Fruit fly (Drosophila melanogaster) whole organism, prepupa: ENCODE measurements around the gene RhoGEF3.

Experiments used
- Blimp-1 ChIP-seq: fragments of 200-800 bp; sonication (Bioruptor generic); optimal IDR thresholded peaks from 3 replicates; lab custom pipeline; 2017; ENCODE audit warnings: missing biosample characterization, missing genetic modification characterization, mild to moderate bottlenecking, moderate library complexity, missing genetic modification reagents
- CG10631 ChIP-seq: fragments of 200-800 bp; sonication (Bioruptor generic); optimal IDR thresholded peaks from 2 replicates; lab custom pipeline; 2016; ENCODE audit warnings: missing biosample characterization, missing genetic modification characterization
- CG10669 ChIP-seq: fragments of 200-800 bp; sonication (Bioruptor generic); optimal IDR thresholded peaks from 3 replicates; lab custom pipeline; 2018; ENCODE audit warnings: missing biosample characterization, mild to moderate bottlenecking, missing genetic modification characterization, moderate library complexity
- CG11294 ChIP-seq: fragments of 200-800 bp; sonication (Bioruptor generic); IDR thresholded peaks from 2 replicates; pipeline ENCODE4 v1.3.6; 2022; ENCODE audit warnings: missing biosample characterization, missing genetic modification characterization
- CG11762 ChIP-seq: fragments of 200-800 bp; sonication (Bioruptor generic); optimal IDR thresholded peaks from 3 replicates; lab custom pipeline; 2016; ENCODE audit warnings: missing biosample characterization, missing genetic modification characterization; ENCODE audit not compliant: insufficient read depth
- CG11902 ChIP-seq: fragments of 200-800 bp; sonication (Bioruptor generic); optimal IDR thresholded peaks from 3 replicates; lab custom pipeline; 2016; ENCODE audit warnings: missing biosample characterization, missing genetic modification characterization
- CG15336 ChIP-seq: fragments of 200-800 bp; sonication (Bioruptor generic); IDR thresholded peaks from 2 replicates; pipeline ENCODE4 v1.3.6; 2022; ENCODE audit warnings: missing biosample characterization, missing genetic modification characterization
- CG1621 ChIP-seq: fragments of 200-800 bp; sonication (Bioruptor generic); optimal IDR thresholded peaks from 3 replicates; lab custom pipeline; 2018; ENCODE audit warnings: missing biosample characterization, mild to moderate bottlenecking, missing genetic modification characterization
- CG16779 ChIP-seq: fragments of 200-800 bp; sonication (Bioruptor generic); optimal IDR thresholded peaks from 3 replicates; lab custom pipeline; 2017; ENCODE audit warnings: missing biosample characterization, mild to moderate bottlenecking, missing genetic modification characterization
- CG3032 ChIP-seq: fragments of 200-800 bp; optimal IDR thresholded peaks from 2 replicates; lab custom pipeline; 2019; ENCODE audit warnings: missing biosample characterization, mild to moderate bottlenecking, missing genetic modification characterization, moderate library complexity
- CG31627 ChIP-seq: fragments of 200-800 bp; sonication (Bioruptor generic); optimal IDR thresholded peaks from 3 replicates; lab custom pipeline; 2016; ENCODE audit warnings: missing biosample characterization, missing genetic modification characterization
- CG32006 ChIP-seq: fragments of 200-800 bp; sonication (Bioruptor generic); optimal IDR thresholded peaks from 3 replicates; lab custom pipeline; 2017; ENCODE audit warnings: missing biosample characterization, mild to moderate bottlenecking, missing genetic modification characterization
- CG34406 ChIP-seq: fragments of 200-800 bp; sonication (Bioruptor generic); optimal IDR thresholded peaks from 3 replicates; lab custom pipeline; 2016; ENCODE audit warnings: missing biosample characterization, missing genetic modification characterization
- CG3919 ChIP-seq: fragments of 200-800 bp; sonication (Bioruptor generic); optimal IDR thresholded peaks from 3 replicates; lab custom pipeline; 2016; ENCODE audit warnings: missing biosample characterization, missing genetic modification characterization
- CG4318 ChIP-seq: fragments of 200-800 bp; sonication (Bioruptor generic); optimal IDR thresholded peaks from 3 replicates; lab custom pipeline; 2017; ENCODE audit warnings: missing biosample characterization, mild to moderate bottlenecking, missing genetic modification characterization
- CG6163 ChIP-seq: fragments of 200-800 bp; sonication (Bioruptor generic); IDR thresholded peaks from 3 replicates; pipeline ENCODE4 v1.3.6; 2022; ENCODE audit warnings: missing biosample characterization, missing genetic modification characterization
- CG6276 ChIP-seq: fragments of 200-800 bp; sonication (Bioruptor generic); optimal IDR thresholded peaks from 2 replicates; lab custom pipeline; 2017; ENCODE audit warnings: missing biosample characterization, mild to moderate bottlenecking, missing genetic modification characterization
- CG6792 ChIP-seq: fragments of 200-800 bp; sonication (Bioruptor generic); optimal IDR thresholded peaks from 3 replicates; lab custom pipeline; 2016; ENCODE audit warnings: missing biosample characterization, missing genetic modification characterization
- CG6808 ChIP-seq: fragments of 200-800 bp; sonication (Bioruptor generic); optimal IDR thresholded peaks from 3 replicates; lab custom pipeline; 2017; ENCODE audit warnings: missing biosample characterization, missing genetic modification characterization, mild to moderate bottlenecking, moderate library complexity, missing genetic modification reagents
- CG6854 ChIP-seq: fragments of 200-800 bp; sonication (Bioruptor generic); optimal IDR thresholded peaks from 2 replicates; lab custom pipeline; 2017; ENCODE audit warnings: missing biosample characterization, mild to moderate bottlenecking, missing genetic modification characterization
- CG7368 ChIP-seq: fragments of 200-800 bp; sonication (Bioruptor generic); optimal IDR thresholded peaks from 3 replicates; lab custom pipeline; 2016; ENCODE audit warnings: missing biosample characterization, missing genetic modification characterization
- CG8119 ChIP-seq: fragments of 200-800 bp; sonication (Bioruptor generic); IDR thresholded peaks from 3 replicates; pipeline ENCODE4 v1.3.6; 2022; ENCODE audit warnings: missing biosample characterization, missing genetic modification characterization
- CG8319 ChIP-seq: fragments of 200-800 bp; sonication (Bioruptor generic); optimal IDR thresholded peaks from 3 replicates; lab custom pipeline; 2016; ENCODE audit warnings: missing biosample characterization, missing genetic modification characterization
- CG8632 ChIP-seq: fragments of 200-800 bp; sonication (Bioruptor generic); optimal IDR thresholded peaks from 3 replicates; lab custom pipeline; 2016; ENCODE audit warnings: missing biosample characterization, missing genetic modification characterization
- Eip78C ChIP-seq: fragments of 200-800 bp; sonication (Bioruptor generic); peaks from one replicate; lab custom pipeline; 2016; ENCODE audit warnings: missing biosample characterization, missing genetic modification characterization
- Eip93F ChIP-seq: fragments of 200-800 bp; sonication (Bioruptor generic); optimal IDR thresholded peaks from 2 replicates; lab custom pipeline; 2016; ENCODE audit warnings: missing biosample characterization, mild to moderate bottlenecking, missing genetic modification characterization
- Ets96B ChIP-seq: fragments of 200-800 bp; optimal IDR thresholded peaks from 2 replicates; lab custom pipeline; 2019; ENCODE audit warnings: missing biosample characterization, mild to moderate bottlenecking, missing genetic modification characterization, moderate library complexity
- Gug ChIP-seq: fragments of 200-800 bp; sonication (Bioruptor generic); IDR thresholded peaks from 2 replicates; pipeline ENCODE4 v1.3.6; 2022; ENCODE audit warnings: missing biosample characterization, missing genetic modification characterization
- Hr38 ChIP-seq: sonication (Bioruptor generic); optimal IDR thresholded peaks from 2 replicates; lab custom pipeline; 2016; ENCODE audit warnings: missing biosample characterization, missing genetic modification characterization
- Hr39 ChIP-seq: fragments of 200-800 bp; sonication (Bioruptor generic); optimal IDR thresholded peaks from 2 replicates; lab custom pipeline; 2016; ENCODE audit warnings: missing biosample characterization, missing genetic modification characterization
- Hr4 ChIP-seq: fragments of 200-800 bp; sonication (Bioruptor generic); optimal IDR thresholded peaks from 3 replicates; lab custom pipeline; 2016; ENCODE audit warnings: missing biosample characterization, missing genetic modification characterization
- Lpt ChIP-seq: fragments of 200-800 bp; sonication (Bioruptor generic); optimal IDR thresholded peaks from 3 replicates; lab custom pipeline; 2016; ENCODE audit warnings: missing biosample characterization, missing genetic modification characterization
- Met ChIP-seq: fragments of 200-800 bp; sonication (Bioruptor generic); optimal IDR thresholded peaks from 3 replicates; lab custom pipeline; 2016; ENCODE audit warnings: missing biosample characterization, missing genetic modification characterization
- OdsH ChIP-seq: fragments of 200-800 bp; sonication (Bioruptor generic); optimal IDR thresholded peaks from 3 replicates; lab custom pipeline; 2016; ENCODE audit warnings: missing biosample characterization, missing genetic modification characterization
- Smox ChIP-seq: fragments of 200-800 bp; sonication (Bioruptor generic); optimal IDR thresholded peaks from 3 replicates; lab custom pipeline; 2016; ENCODE audit warnings: missing biosample characterization, missing genetic modification characterization
- Sox102F ChIP-seq: fragments of 200-800 bp; sonication (Bioruptor generic); optimal IDR thresholded peaks from 2 replicates; lab custom pipeline; 2016; ENCODE audit warnings: missing biosample characterization, mild to moderate bottlenecking, missing genetic modification characterization
- Sox14 ChIP-seq: fragments of 200-800 bp; sonication (Bioruptor generic); optimal IDR thresholded peaks from 3 replicates; lab custom pipeline; 2016; ENCODE audit warnings: missing biosample characterization, missing genetic modification characterization
- Sox15 ChIP-seq: fragments of 200-800 bp; sonication (Bioruptor generic); optimal IDR thresholded peaks from 3 replicates; lab custom pipeline; 2016; ENCODE audit warnings: missing biosample characterization, missing genetic modification characterization
- achi ChIP-seq: fragments of 200-800 bp; sonication (Bioruptor generic); optimal IDR thresholded peaks from 3 replicates; lab custom pipeline; 2016; ENCODE audit warnings: missing biosample characterization, missing genetic modification characterization
- acj6 ChIP-seq: fragments of 200-800 bp; sonication (Bioruptor generic); optimal IDR thresholded peaks from 3 replicates; lab custom pipeline; 2016; ENCODE audit warnings: missing biosample characterization, missing genetic modification characterization
- dac ChIP-seq: fragments of 200-800 bp; sonication (Bioruptor generic); optimal IDR thresholded peaks from 2 replicates; lab custom pipeline; 2017; ENCODE audit warnings: missing biosample characterization, mild to moderate bottlenecking, missing genetic modification characterization
- dsx ChIP-seq: fragments of 200-800 bp; optimal IDR thresholded peaks from 3 replicates; lab custom pipeline; 2019; ENCODE audit warnings: missing biosample characterization, mild to moderate bottlenecking, missing genetic modification characterization, moderate library complexity; ENCODE audit not compliant: poor library complexity, severe bottlenecking
- eg ChIP-seq: fragments of 200-800 bp; sonication (Bioruptor generic); IDR thresholded peaks from 3 replicates; pipeline ENCODE4 v1.3.6; 2022; ENCODE audit warnings: missing biosample characterization, missing genetic modification characterization
- fd59A ChIP-seq: fragments of 200-800 bp; sonication (Bioruptor generic); optimal IDR thresholded peaks from 2 replicates; lab custom pipeline; 2017; ENCODE audit warnings: missing biosample characterization, mild to moderate bottlenecking, missing genetic modification characterization, missing genetic modification reagents
- lz ChIP-seq: fragments of 200-800 bp; sonication (Bioruptor generic); optimal IDR thresholded peaks from 3 replicates; lab custom pipeline; 2016; ENCODE audit warnings: missing biosample characterization, missing genetic modification characterization
- pdm3 ChIP-seq: fragments of 200-800 bp; sonication (Bioruptor generic); optimal IDR thresholded peaks from 3 replicates; lab custom pipeline; 2016; ENCODE audit warnings: missing biosample characterization, missing genetic modification characterization
- salr ChIP-seq, 2 experiments: fragments of 200-800 bp; sonication (Bioruptor generic); optimal IDR thresholded peaks; 3 replicates each; lab custom pipeline; 2016 to 2018; ENCODE audit warnings: missing biosample characterization in 2 of 2, missing genetic modification characterization in 2 of 2, mild to moderate bottlenecking in 1 of 2
- spab ChIP-seq: fragments of 200-800 bp; sonication (Bioruptor generic); optimal IDR thresholded peaks from 2 replicates; lab custom pipeline; 2017; ENCODE audit warnings: missing biosample characterization, mild to moderate bottlenecking, missing genetic modification characterization, missing genetic modification reagents
- ss ChIP-seq, 2 experiments: fragments of 200-800 bp; sonication (Bioruptor generic); optimal IDR thresholded peaks; 2 replicates in 1 of 2; 3 replicates in 1 of 2; lab custom pipeline; 2017 to 2018; ENCODE audit warnings: mild to moderate bottlenecking in 2 of 2, missing biosample characterization in 2 of 2, missing genetic modification characterization in 2 of 2, moderate library complexity in 1 of 2
- svp ChIP-seq: fragments of 200-800 bp; sonication (Bioruptor generic); peaks from one replicate; lab custom pipeline; 2016; ENCODE audit warnings: missing biosample characterization, missing genetic modification characterization
- topi ChIP-seq: fragments of 200-800 bp; sonication (Bioruptor generic); optimal IDR thresholded peaks from 3 replicates; lab custom pipeline; 2016; ENCODE audit warnings: missing biosample characterization, missing genetic modification characterization
- vri ChIP-seq: fragments of 200-800 bp; sonication (Bioruptor generic); optimal IDR thresholded peaks from 3 replicates; lab custom pipeline; 2016; ENCODE audit warnings: missing biosample characterization, mild to moderate bottlenecking, missing genetic modification characterization

Gene RhoGEF3

dm6 chr3L:350651-351228 is 73.5 kb downstream of the RhoGEF3 start:
- peak; percentile 17 for TF ChIP-seq CG31627
- TF ChIP-seq acj6 = no peak
- TF ChIP-seq Lpt (GFP tag; lab: Kevin White, UChicago) = no peak
- TF ChIP-seq CG10631 (GFP tag; lab: Kevin White, UChicago) = no peak
- no peak for TF ChIP-seq vri (GFP tag; lab: Kevin White, UChicago)
- peak; percentile 47; the same call in 1 of the 2 replicates for TF ChIP-seq CG11294 (GFP tag; lab: Robert Waterston, UW)
- TF ChIP-seq achi (GFP tag; lab: Kevin White, UChicago) = no peak
- peak; percentile 25 for TF ChIP-seq CG11902 (GFP tag; lab: Kevin White, UChicago)
- no peak for TF ChIP-seq spab
- TF ChIP-seq CG3032 (tag; lab: Kevin White, UChicago) = peak; percentile 43
- TF ChIP-seq lz (GFP tag; lab: Kevin White, UChicago) = no peak
- TF ChIP-seq Smox (GFP tag; lab: Kevin White, UChicago) = no peak
- no peak for TF ChIP-seq CG4318 (GFP tag; lab: Kevin White, UChicago)
- no peak for TF ChIP-seq Sox102F (GFP tag; lab: Kevin White, UChicago)
- no peak for TF ChIP-seq Blimp-1 (GFP tag; lab: Kevin White, UChicago)
- no peak for TF ChIP-seq svp
- TF ChIP-seq salr (GFP tag; optimal IDR thresholded peaks at IDR 0.05; lab: Kevin White, UChicago) = no peak
- TF ChIP-seq pdm3 (GFP tag; lab: Kevin White, UChicago) = no peak
- TF ChIP-seq Eip93F = no peak
- TF ChIP-seq Gug (GFP tag; lab: Robert Waterston, UW) = peak; percentile 67
- TF ChIP-seq CG7368 (GFP tag; lab: Kevin White, UChicago) = no peak
- TF ChIP-seq Hr38 = no peak
- no peak for TF ChIP-seq CG16779 (tag; lab: Kevin White, UChicago)
- no peak for TF ChIP-seq CG34406
- TF ChIP-seq CG6792 = no peak
- TF ChIP-seq dsx (GFP tag; lab: Kevin White, UChicago) = peak; percentile 35
- no peak for TF ChIP-seq CG6276 (GFP tag; lab: Kevin White, UChicago)
- no peak for TF ChIP-seq Hr4
- peak; percentile 90 for TF ChIP-seq Eip78C
- TF ChIP-seq CG8319 (GFP tag; lab: Kevin White, UChicago) = no peak
- no peak for TF ChIP-seq Sox15 (GFP tag; lab: Kevin White, UChicago)
- no peak for TF ChIP-seq Hr39 (GFP tag; lab: Kevin White, UChicago)
- no peak for TF ChIP-seq topi
- TF ChIP-seq CG6163 = peak; percentile 66
- TF ChIP-seq CG32006 = no peak
- TF ChIP-seq CG6808 (GFP tag; lab: Kevin White, UChicago) = no peak
- peak; percentile 85 for TF ChIP-seq eg (GFP tag; lab: Robert Waterston, UW)
- TF ChIP-seq ss (GFP tag; optimal IDR thresholded peaks at IDR 0.05; lab: Kevin White, UChicago) = no peak
- TF ChIP-seq CG8632 (GFP tag; lab: Kevin White, UChicago) = no peak
- no peak for TF ChIP-seq dac
- TF ChIP-seq OdsH (GFP tag; lab: Kevin White, UChicago) = no peak
- TF ChIP-seq Met (GFP tag; lab: Kevin White, UChicago) = no peak
- no peak for TF ChIP-seq CG1621 (tag; lab: Kevin White, UChicago)
- no peak for TF ChIP-seq CG10669 (GFP tag; lab: Kevin White, UChicago)
- no peak for TF ChIP-seq Sox14 (GFP tag; lab: Kevin White, UChicago)
- no peak for TF ChIP-seq CG3919
- peak; percentile 26 for TF ChIP-seq CG11762
- TF ChIP-seq CG8119 (GFP tag; lab: Robert Waterston, UW) = peak; percentile 76
- TF ChIP-seq Ets96B (tag; lab: Kevin White, UChicago) = no peak
- no peak for TF ChIP-seq fd59A (GFP tag; lab: Kevin White, UChicago)
- TF ChIP-seq CG6854 (GFP tag; lab: Kevin White, UChicago) = no peak
- peak; percentile 73 for TF ChIP-seq CG15336 (GFP tag; lab: Robert Waterston, UW)
